Worm (Caenorhabditis elegans) whole organism, L1 larva: Measurements from ENCODE around the gene psmd-9.

ENCODE experiments used
- C16A3.4 ChIP-seq: fragments of 150-350 bp; optimal IDR thresholded peaks from 2 replicates; lab custom pipeline; 2014; ENCODE audit warnings: missing biosample characterization, missing genetic modification characterization
- C34B4.2 ChIP-seq: sonication (generic microtip); optimal IDR thresholded peaks from 2 replicates; lab custom pipeline; 2017; ENCODE audit warnings: mild to moderate bottlenecking, missing genetic modification characterization, missing compliant biosample characterization
- F16B12.6 ChIP-seq: fragments of 150-350 bp; optimal IDR thresholded peaks from 2 replicates; lab custom pipeline; 2014; ENCODE audit warnings: missing biosample characterization, missing genetic modification characterization
- Y116A8C.19 ChIP-seq: sonication (generic microtip); optimal IDR thresholded peaks from 2 replicates; lab custom pipeline; 2016; ENCODE audit warnings: missing compliant biosample characterization, missing genetic modification characterization, borderline replicate concordance
- alr-1 ChIP-seq: fragments of 200-800 bp; sonication (Bioruptor generic); optimal IDR thresholded peaks from 2 replicates; lab custom pipeline; 2018; ENCODE audit warnings: borderline replicate concordance, mild to moderate bottlenecking, missing genetic modification characterization, missing compliant biosample characterization
- aly-2 ChIP-seq: fragments of 150-350 bp; optimal IDR thresholded peaks from 2 replicates; lab custom pipeline; 2014; ENCODE audit warnings: missing biosample characterization, missing genetic modification characterization
- ama-1 ChIP-seq: fragments of 150-350 bp; optimal IDR thresholded peaks from 2 replicates; lab custom pipeline; 2014
- blmp-1 ChIP-seq: fragments of 150-350 bp; optimal IDR thresholded peaks from 2 replicates; lab custom pipeline; 2014; ENCODE audit warnings: missing biosample characterization, missing genetic modification characterization
- ceh-63 ChIP-seq: fragments of 200-800 bp; sonication (Bioruptor generic); optimal IDR thresholded peaks from 2 replicates; lab custom pipeline; 2018; ENCODE audit warnings: mild to moderate bottlenecking, missing genetic modification characterization, missing compliant biosample characterization
- ceh-8 ChIP-seq: fragments of 200-800 bp; sonication (Bioruptor generic); optimal IDR thresholded peaks from 2 replicates; lab custom pipeline; 2018; ENCODE audit warnings: mild to moderate bottlenecking, missing genetic modification characterization, moderate library complexity, missing compliant biosample characterization
- ceh-90 ChIP-seq: sonication (generic microtip); optimal IDR thresholded peaks from 2 replicates; lab custom pipeline; 2016; ENCODE audit warnings: missing genetic modification characterization, missing compliant biosample characterization
- ces-1 ChIP-seq: fragments of 150-350 bp; optimal IDR thresholded peaks from 2 replicates; lab custom pipeline; 2014; ENCODE audit warnings: missing biosample characterization, missing genetic modification reagents, missing genetic modification characterization
- dsc-1 ChIP-seq: sonication (generic microtip); optimal IDR thresholded peaks from 2 replicates; lab custom pipeline; 2016; ENCODE audit warnings: mild to moderate bottlenecking, missing genetic modification characterization, missing compliant biosample characterization
- efl-1 ChIP-seq, 4 experiments: fragments of 150-350 bp; optimal IDR thresholded peaks in 3 of 4; peaks in 1 of 4; 1 replicate in 1 of 4; 2 replicates in 3 of 4; lab custom pipeline; 2014; ENCODE audit warnings: missing biosample characterization in 2 of 4, missing genetic modification characterization in 2 of 4, missing genetic modification reagents in 2 of 4
- egl-13 ChIP-seq: sonication (generic microtip); optimal IDR thresholded peaks from 2 replicates; lab custom pipeline; 2016; ENCODE audit warnings: missing genotype, missing genetic modification reagents, missing genetic modification characterization, missing compliant biosample characterization
- egl-27 ChIP-seq, 2 experiments: fragments of 150-350 bp in 1 of 2; sonication (generic microtip); optimal IDR thresholded peaks; 3 replicates each; lab custom pipeline; 2017 to 2018; ENCODE audit warnings: missing biosample characterization in 2 of 2, missing genetic modification characterization in 2 of 2, missing genetic modification reagents in 2 of 2
- elt-3 ChIP-seq, 6 experiments: fragments of 150-350 bp in 1 of 6; sonication (generic microtip); optimal IDR thresholded peaks; 2 replicates each; lab custom pipeline; 2017 to 2018; ENCODE audit warnings: missing biosample characterization in 6 of 6, missing genetic modification characterization in 6 of 6, inconsistent platforms in 1 of 6
- fkh-10 ChIP-seq: sonication (generic microtip); optimal IDR thresholded peaks from 2 replicates; lab custom pipeline; 2017; ENCODE audit warnings: missing biosample characterization, missing genetic modification reagents, missing genetic modification characterization
- fos-1 ChIP-seq: fragments of 150-350 bp; optimal IDR thresholded peaks from 2 replicates; lab custom pipeline; 2014; ENCODE audit warnings: missing biosample characterization, missing genetic modification characterization
- hpl-2 ChIP-seq: fragments of 150-350 bp; optimal IDR thresholded peaks from 2 replicates; lab custom pipeline; 2014; ENCODE audit warnings: missing biosample characterization, missing genetic modification reagents, missing genetic modification characterization
- irx-1 ChIP-seq: sonication (generic microtip); optimal IDR thresholded peaks from 2 replicates; lab custom pipeline; 2016; ENCODE audit warnings: missing genetic modification characterization, missing compliant biosample characterization
- lin-15B ChIP-seq: fragments of 150-350 bp; sonication (generic microtip); optimal IDR thresholded peaks from 3 replicates; lab custom pipeline; 2014; ENCODE audit warnings: missing biosample characterization, missing genetic modification characterization
- lin-35 ChIP-seq, 2 experiments: fragments of 150-350 bp; optimal IDR thresholded peaks; 2 replicates each; lab custom pipeline; 2014; ENCODE audit warnings: missing biosample characterization in 2 of 2, missing genetic modification characterization in 2 of 2, missing genetic modification reagents in 2 of 2
- lin-39 ChIP-seq: fragments of 150-350 bp; optimal IDR thresholded peaks from 2 replicates; lab custom pipeline; 2014; ENCODE audit warnings: missing biosample characterization, missing genetic modification reagents, missing genetic modification characterization
- lir-3 ChIP-seq: sonication (generic microtip); optimal IDR thresholded peaks from 2 replicates; lab custom pipeline; 2016; ENCODE audit warnings: mild to moderate bottlenecking, missing genetic modification characterization, moderate library complexity, missing compliant biosample characterization; ENCODE audit not compliant: poor library complexity
- lsy-2 ChIP-seq, 2 experiments: fragments of 150-350 bp; optimal IDR thresholded peaks; 2 replicates each; lab custom pipeline; 2014; ENCODE audit warnings: missing biosample characterization in 2 of 2, missing genetic modification characterization in 2 of 2
- mab-9 ChIP-seq: fragments of 200-800 bp; sonication (Bioruptor generic); IDR thresholded peaks from 2 replicates; pipeline ENCODE4 v1.3.6; 2022; ENCODE audit warnings: missing genetic modification reagents, missing genetic modification characterization, missing compliant biosample characterization
- mdl-1 ChIP-seq, 2 experiments: fragments of 150-350 bp; optimal IDR thresholded peaks; 2 replicates each; lab custom pipeline; 2014 to 2017; ENCODE audit warnings: missing biosample characterization in 2 of 2, missing genetic modification characterization in 2 of 2, inconsistent platforms in 1 of 2
- mef-2 ChIP-seq: fragments of 150-350 bp; optimal IDR thresholded peaks from 2 replicates; lab custom pipeline; 2014; ENCODE audit warnings: missing biosample characterization, missing genetic modification characterization
- nhr-12 ChIP-seq: sonication (generic microtip); optimal IDR thresholded peaks from 2 replicates; lab custom pipeline; 2017; ENCODE audit warnings: missing biosample characterization, missing genetic modification characterization
- nhr-20 ChIP-seq: sonication (generic microtip); optimal IDR thresholded peaks from 2 replicates; lab custom pipeline; 2016; ENCODE audit warnings: mild to moderate bottlenecking, missing genetic modification characterization, missing compliant biosample characterization
- nhr-28 ChIP-seq: fragments of 150-350 bp; optimal IDR thresholded peaks from 2 replicates; lab custom pipeline; 2014; ENCODE audit warnings: missing biosample characterization, missing genetic modification characterization
- nhr-47 ChIP-seq: sonication (generic microtip); optimal IDR thresholded peaks from 2 replicates; lab custom pipeline; 2016; ENCODE audit warnings: mild to moderate bottlenecking, missing genetic modification characterization, moderate library complexity, missing compliant biosample characterization
- nhr-71 ChIP-seq: sonication (generic microtip); optimal IDR thresholded peaks from 2 replicates; lab custom pipeline; 2016; ENCODE audit warnings: mild to moderate bottlenecking, missing genetic modification characterization, moderate library complexity, missing compliant biosample characterization
- nhr-84 ChIP-seq: sonication (generic microtip); optimal IDR thresholded peaks from 2 replicates; lab custom pipeline; 2017; ENCODE audit warnings: missing biosample characterization, missing genetic modification characterization
- nhr-85 ChIP-seq: sonication (generic microtip); peaks from one replicate; lab custom pipeline; 2016; ENCODE audit warnings: missing genetic modification characterization, inconsistent platforms, missing compliant biosample characterization
- nhr-90 ChIP-seq: sonication (generic microtip); optimal IDR thresholded peaks from 2 replicates; lab custom pipeline; 2016; ENCODE audit warnings: mild to moderate bottlenecking, missing genetic modification characterization, missing compliant biosample characterization; ENCODE audit not compliant: poor library complexity
- pax-3 ChIP-seq: fragments of 200-800 bp; sonication (Bioruptor generic); optimal IDR thresholded peaks from 2 replicates; lab custom pipeline; 2018; ENCODE audit warnings: mild to moderate bottlenecking, missing genetic modification characterization, moderate library complexity, missing compliant biosample characterization
- pqm-1 ChIP-seq: sonication (generic microtip); optimal IDR thresholded peaks from 3 replicates; lab custom pipeline; 2017; ENCODE audit warnings: missing biosample characterization, missing genetic modification characterization
- skn-1 ChIP-seq: fragments of 150-350 bp; optimal IDR thresholded peaks from 2 replicates; lab custom pipeline; 2014; ENCODE audit warnings: missing biosample characterization, missing genetic modification characterization
- snu-23 ChIP-seq: sonication (generic microtip); optimal IDR thresholded peaks from 2 replicates; lab custom pipeline; 2016; ENCODE audit warnings: missing genetic modification characterization, missing compliant biosample characterization
- sox-4 ChIP-seq: sonication (generic microtip); optimal IDR thresholded peaks from 2 replicates; lab custom pipeline; 2016; ENCODE audit warnings: missing genetic modification characterization, missing compliant biosample characterization
- swsn-7 ChIP-seq: sonication (generic microtip); optimal IDR thresholded peaks from 2 replicates; lab custom pipeline; 2016; ENCODE audit warnings: missing genetic modification characterization, missing compliant biosample characterization
- tbx-2 ChIP-seq: sonication (generic microtip); optimal IDR thresholded peaks from 2 replicates; lab custom pipeline; 2016; ENCODE audit warnings: missing genetic modification characterization, missing compliant biosample characterization
- tlp-1 ChIP-seq: fragments of 150-350 bp; optimal IDR thresholded peaks from 2 replicates; lab custom pipeline; 2014; ENCODE audit warnings: missing biosample characterization, missing genetic modification characterization
- unc-130 ChIP-seq: fragments of 150-350 bp; optimal IDR thresholded peaks from 2 replicates; lab custom pipeline; 2017; ENCODE audit warnings: missing biosample characterization, missing genetic modification characterization, inconsistent platforms
- unc-30 ChIP-seq: sonication (generic microtip); optimal IDR thresholded peaks from 2 replicates; lab custom pipeline; 2017; ENCODE audit warnings: missing biosample characterization, missing genetic modification characterization
- unc-62 ChIP-seq: fragments of 150-350 bp; optimal IDR thresholded peaks from 2 replicates; lab custom pipeline; 2014; ENCODE audit warnings: missing biosample characterization, missing genetic modification reagents, missing genetic modification characterization
- unc-86 ChIP-seq: sonication (generic microtip); optimal IDR thresholded peaks from 2 replicates; lab custom pipeline; 2016; ENCODE audit warnings: missing genetic modification characterization, missing compliant biosample characterization
- unc-98 ChIP-seq: fragments of 200-800 bp; sonication (Bioruptor generic); IDR thresholded peaks from 2 replicates; pipeline ENCODE4 v1.3.6; 2022; ENCODE audit warnings: missing genetic modification characterization, missing compliant biosample characterization
- xbp-1 ChIP-seq: sonication (generic microtip); optimal IDR thresholded peaks from 2 replicates; lab custom pipeline; 2016; ENCODE audit warnings: missing genetic modification characterization, missing compliant biosample characterization
- zag-1 ChIP-seq: fragments of 150-350 bp; optimal IDR thresholded peaks from 2 replicates; lab custom pipeline; 2014; ENCODE audit warnings: missing biosample characterization, missing genetic modification characterization
- ztf-11 ChIP-seq, 2 experiments: sonication (generic microtip); optimal IDR thresholded peaks; 2 replicates each; lab custom pipeline; 2016 to 2017; ENCODE audit warnings: missing genetic modification characterization in 2 of 2, missing biosample characterization in 1 of 2, missing compliant biosample characterization in 1 of 2

The psmd-9 gene

ce11 chrII:6913309-6913708 is 11.4 kb downstream of the psmd-9 start, which contains the start of gene cyn-10 (continued):
- TF ChIP-seq tlp-1 (tag; lab: Kevin White, UChicago) (no peak), irx-1 (tag; lab: Kevin White, UChicago) (peak; percentile 98), alr-1 (tag; lab: Kevin White, UChicago) (no peak), blmp-1 (tag; lab: Kevin White, UChicago) (peak; percentile 61), snu-23 (peak; percentile 89), unc-98 (GFP tag; lab: Robert Waterston, UW) (peak; percentile 97), ztf-11 (tag; optimal IDR thresholded peaks at IDR 0.05; lab: Kevin White, UChicago) (peak in 1 of 2 experiments; percentile 99), fos-1 (tag; lab: Kevin White, UChicago) (no peak), pax-3 (peak; percentile 93), F16B12.6 (peak; percentile 30), efl-1 (optimal IDR thresholded peaks at IDR 0.05; lab: Kevin White, UChicago) (peak; percentile 97 to 98), efl-1 (GFP tag; optimal IDR thresholded peaks at IDR 0.05 in 1 of 2; lab: Kevin White, UChicago) (peak; percentile 97 to 100), zag-1 (tag; lab: Kevin White, UChicago) (no peak), ceh-8 (GFP tag; lab: Kevin White, UChicago) (peak; percentile 75), unc-130 (tag; lab: Kevin White, UChicago) (peak; percentile 84), C34B4.2 (tag; lab: Kevin White, UChicago) (peak; percentile 13), lin-39 (tag; lab: Kevin White, UChicago) (peak; percentile 52), nhr-85 (tag; lab: Kevin White, UChicago) (peak; percentile 96), aly-2 (tag; lab: Kevin White, UChicago) (no peak), nhr-84 (tag; lab: Kevin White, UChicago) (no peak), ceh-63 (GFP tag; lab: Kevin White, UChicago) (peak; percentile 79), Y116A8C.19 (tag; lab: Kevin White, UChicago) (peak; percentile 91), skn-1 (tag; lab: Kevin White, UChicago) (peak; percentile 58), nhr-71 (peak; percentile 94), nhr-12 (tag; lab: Kevin White, UChicago) (no peak), ama-1 (lab: Kevin White, UChicago) (no peak), unc-62 (GFP tag; lab: Kevin White, UChicago) (no peak), fkh-10 (no peak), C16A3.4 (tag; lab: Kevin White, UChicago) (peak; percentile 49), mab-9 (GFP tag; lab: Robert Waterston, UW) (peak; percentile 95), nhr-20 (tag; lab: Kevin White, UChicago) (peak; percentile 92), sox-4 (peak; percentile 95), mdl-1 (tag; optimal IDR thresholded peaks at IDR 0.05; lab: Kevin White, UChicago) (peak in 1 of 2 experiments; percentile 29), hpl-2 (GFP tag; lab: Kevin White, UChicago) (no peak), swsn-7 (tag; lab: Kevin White, UChicago) (peak; percentile 93), pqm-1 (tag; lab: Kevin White, UChicago) (no peak), nhr-90 (peak; percentile 96), unc-30 (tag; lab: Kevin White, UChicago) (no peak), dsc-1 (peak; percentile 97), lin-15B (tag; lab: Kevin White, UChicago) (peak; percentile 38), tbx-2 (tag; lab: Kevin White, UChicago) (peak; percentile 94), xbp-1 (tag; lab: Kevin White, UChicago) (peak; percentile 92), nhr-47 (tag; lab: Kevin White, UChicago) (peak; percentile 96), lir-3 (tag; lab: Kevin White, UChicago) (peak; percentile 97), egl-27 (tag; optimal IDR thresholded peaks at IDR 0.05; lab: Kevin White, UChicago) (no peak), nhr-28 (no peak), unc-86 (peak; percentile 84), lsy-2 (tag; optimal IDR thresholded peaks at IDR 0.05; lab: Kevin White, UChicago) (peak; percentile 76 to 85), elt-3 (tag; optimal IDR thresholded peaks at IDR 0.05; lab: Kevin White, UChicago) (peak in 2 of 6 experiments; percentile 52 to 71), egl-13 (peak; percentile 96), lin-35 (GFP tag; optimal IDR thresholded peaks at IDR 0.05; lab: Kevin White, UChicago) (peak; percentile 96 to 97), mef-2 (tag; lab: Kevin White, UChicago) (no peak), ceh-90 (peak; percentile 99), ces-1 (GFP tag; lab: Kevin White, UChicago) (no peak)
